Fruit fly (Drosophila melanogaster) whole organism, embryonic: Measurements from ENCODE around the gene caps.

Experiments used
- B-H2 ChIP-seq: fragments of 200-800 bp; sonication (Bioruptor generic); optimal IDR thresholded peaks from 2 replicates; lab custom pipeline; 2018; ENCODE audit warnings: missing biosample characterization, mild to moderate bottlenecking, missing genetic modification characterization
- CG3726 ChIP-seq: fragments of 200-800 bp; sonication (Bioruptor generic); IDR thresholded peaks from 3 replicates; pipeline ENCODE4, ENCODE4 v1.3.6; 2022; ENCODE audit warnings: missing biosample characterization, missing genetic modification characterization
- CG8765 ChIP-seq: fragments of 200-800 bp; sonication (Bioruptor generic); IDR thresholded peaks from 2 replicates; pipeline ENCODE4 v1.3.6; 2022; ENCODE audit warnings: missing biosample characterization, missing genetic modification characterization
- cas ChIP-seq: fragments of 200-800 bp; sonication (Bioruptor generic); IDR thresholded peaks from 2 replicates; pipeline ENCODE4 v1.3.6; 2022; ENCODE audit warnings: missing biosample characterization, missing genetic modification characterization
- klu ChIP-seq: fragments of 200-800 bp; sonication (Bioruptor generic); IDR thresholded peaks from 2 replicates; pipeline ENCODE4 v1.3.6; 2022; ENCODE audit warnings: missing biosample characterization, missing genetic modification characterization
- nmo ChIP-seq: fragments of 200-800 bp; sonication (Bioruptor generic); optimal IDR thresholded peaks from 2 replicates; lab custom pipeline; 2018; ENCODE audit warnings: missing biosample characterization, mild to moderate bottlenecking, missing genetic modification characterization, moderate library complexity
- slou ChIP-seq: fragments of 200-800 bp; sonication (Bioruptor generic); optimal IDR thresholded peaks from 3 replicates; lab custom pipeline; 2016; ENCODE audit warnings: missing biosample characterization, missing genetic modification characterization

DNA sequence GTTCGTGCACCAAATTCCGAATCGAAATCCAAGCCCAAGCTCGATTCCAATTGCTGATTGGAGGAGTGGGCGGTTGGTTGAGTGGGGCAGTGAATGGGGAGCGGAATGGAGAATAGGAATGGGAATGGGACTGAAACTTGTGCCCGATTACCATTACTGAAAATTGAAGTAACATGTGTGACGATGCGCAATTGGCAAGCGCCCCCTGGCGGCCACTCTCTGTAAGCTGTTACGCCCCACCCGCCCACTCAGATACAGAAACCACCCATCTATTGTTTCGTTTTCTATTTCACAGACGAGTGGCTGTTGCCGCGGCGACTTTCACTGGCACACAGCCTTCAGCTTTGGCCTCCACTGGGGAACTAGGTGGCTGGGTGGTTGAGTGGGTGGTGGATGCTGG is 42.8 kb downstream of the caps start:
- TF ChIP-seq B-H2 (GFP tag; lab: Kevin White, UChicago) (no peak), CG8765 (GFP tag; lab: Robert Waterston, UW) (no peak), CG3726 (GFP tag; lab: Robert Waterston, UW) (no peak), cas (GFP tag; lab: Robert Waterston, UW) (no peak), slou (no peak), nmo (GFP tag; lab: Kevin White, UChicago) (no peak), klu (GFP tag; lab: Robert Waterston, UW) (no peak)
